Worm (Caenorhabditis elegans): Measurements from ENCODE around the gene mlt-11.

The mlt-11 gene

DNA sequence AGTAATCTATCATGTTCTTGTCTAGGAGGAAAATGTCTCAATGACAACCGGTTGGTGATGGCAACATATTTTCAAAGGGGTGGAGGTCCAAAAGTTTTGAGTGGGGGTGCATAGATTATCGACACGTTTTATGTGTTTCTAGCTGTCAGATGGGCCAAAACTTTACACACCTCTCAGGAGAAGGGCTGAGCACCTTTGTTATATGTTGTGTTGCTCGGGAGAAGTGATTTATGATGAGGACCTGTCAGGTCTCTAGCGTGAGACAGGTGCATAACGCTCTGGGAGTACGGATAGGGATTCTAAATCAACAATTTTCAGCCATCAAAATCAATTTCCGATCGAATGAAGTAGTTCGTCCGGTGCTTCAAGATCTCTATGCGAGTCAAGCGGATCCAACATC, 10.4 kb upstream of the mlt-11 start:
- no peak for TF ChIP-seq skn-1 (tag; optimal IDR thresholded peaks at IDR 0.05)

DNA sequence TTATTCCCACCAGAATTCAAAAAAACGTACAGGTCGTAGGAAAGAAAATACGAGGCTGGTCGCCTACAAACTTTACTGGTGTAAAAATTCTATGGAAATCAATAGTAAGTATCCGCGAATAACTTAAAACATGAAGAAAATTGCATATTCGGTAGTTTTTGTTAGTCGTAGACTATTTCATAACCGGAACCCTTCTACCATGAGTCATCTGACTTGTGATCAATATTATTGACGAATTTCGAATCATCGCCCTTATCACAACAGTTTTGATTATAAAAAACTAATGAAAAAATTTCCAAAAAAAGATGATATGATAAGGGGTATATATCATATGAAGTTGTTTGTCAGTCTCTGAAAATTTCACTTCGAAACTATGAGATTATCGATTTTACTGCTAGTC, 7.0 kb upstream of the mlt-11 start, which contains the start of gene W01F3.2:
Gene W01F3.2, plus strand, starts transcription at position 301 of the 400 bp plus-strand sequence.
- TF ChIP-seq alr-1 (tag; optimal IDR thresholded peaks at IDR 0.05) (no peak), crh-2 (tag; optimal IDR thresholded peaks at IDR 0.05) (peak; percentile 12), fos-1 (tag; optimal IDR thresholded peaks at IDR 0.05) (peak; percentile 17)

DNA sequence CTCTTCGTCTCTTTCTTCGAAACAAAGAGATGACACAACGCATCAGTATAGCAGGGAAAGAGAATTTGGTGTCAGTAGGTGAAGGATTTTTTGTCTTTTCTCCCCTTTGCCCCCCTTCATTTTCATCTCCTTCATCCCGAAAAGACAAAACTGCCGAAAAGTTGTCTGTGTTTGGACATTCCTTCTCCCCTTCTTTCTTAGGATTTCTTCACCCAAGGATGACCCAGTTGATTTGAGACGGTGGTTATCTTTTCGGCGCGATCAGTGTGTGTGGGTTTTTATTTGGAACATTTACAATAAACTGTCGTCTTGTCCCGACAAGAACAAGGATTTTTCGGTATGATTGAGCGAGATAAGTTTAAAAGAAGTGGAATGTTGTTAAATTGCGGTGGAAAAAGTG, 4.5 kb upstream of the mlt-11 start:
- TF ChIP-seq lin-13 (GFP tag; optimal IDR thresholded peaks at IDR 0.05) (no peak), elt-1 (tag; optimal IDR thresholded peaks at IDR 0.05) (peak; percentile 32), F13H6.1 (tag; optimal IDR thresholded peaks at IDR 0.05) (no peak), R02D3.7 (tag; optimal IDR thresholded peaks at IDR 0.05) (no peak), nhr-21 (tag; optimal IDR thresholded peaks at IDR 0.05) (peak; percentile 12)

DNA sequence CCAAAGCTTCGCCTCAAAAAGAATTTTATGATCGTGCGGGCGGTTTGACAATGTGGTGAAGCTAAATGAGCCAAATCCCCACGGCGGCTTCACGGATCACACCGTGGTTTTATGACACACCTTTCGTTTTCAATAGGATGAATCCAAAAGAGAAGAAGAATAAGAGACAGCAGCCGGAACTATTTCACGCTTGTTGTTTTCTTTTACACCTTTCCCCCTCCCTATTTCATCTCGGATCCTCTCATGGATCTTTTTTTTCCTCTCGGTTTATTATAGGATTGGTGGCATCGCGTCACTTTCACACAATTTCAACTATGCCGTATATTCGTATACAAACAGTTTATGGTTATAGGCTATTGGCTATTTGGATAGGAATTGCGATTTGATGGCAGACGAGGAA, 3.3 kb upstream of the mlt-11 start:
- TF ChIP-seq ztf-1 (GFP tag; conservative IDR thresholded peaks at IDR 0.05) (no peak), peb-1 (tag; optimal IDR thresholded peaks at IDR 0.05) (no peak), mdl-1 (tag; optimal IDR thresholded peaks at IDR 0.05) (no peak), unc-39 (tag; optimal IDR thresholded peaks at IDR 0.05) (no peak), fos-1 (tag; optimal IDR thresholded peaks at IDR 0.05) (no peak), lsy-2 (tag; optimal IDR thresholded peaks at IDR 0.05) (no peak)

DNA sequence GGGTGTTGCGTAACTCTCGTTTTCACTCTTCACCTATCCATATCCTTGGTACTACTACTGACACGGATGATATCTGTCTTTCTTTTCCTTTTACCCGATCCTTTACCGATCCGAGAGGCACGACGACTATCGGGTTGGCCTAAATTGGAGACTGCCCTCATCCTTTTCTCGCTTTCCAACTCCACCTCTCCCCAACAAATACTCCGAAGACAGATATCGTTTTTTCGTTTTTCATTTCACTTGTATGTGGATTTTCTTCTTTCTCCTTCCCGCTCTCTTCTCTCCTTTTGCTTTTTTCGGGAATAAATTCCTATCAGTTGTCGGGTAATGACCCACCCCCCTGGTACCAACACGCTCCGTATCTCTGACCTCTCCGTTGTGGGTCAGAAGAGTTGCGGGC, 2.1 kb upstream of the mlt-11 start:
- no peak for TF ChIP-seq lin-39 (tag; optimal IDR thresholded peaks at IDR 0.05)
- TF ChIP-seq unc-39 (tag; optimal IDR thresholded peaks at IDR 0.05): no peak
- no peak for TF ChIP-seq skn-1 (tag; optimal IDR thresholded peaks at IDR 0.05)
- no peak for TF ChIP-seq lin-11 (tag; optimal IDR thresholded peaks at IDR 0.05)
- TF ChIP-seq ama-1 (optimal IDR thresholded peaks at IDR 0.05): no peak
- TF ChIP-seq egl-27 (tag; optimal IDR thresholded peaks at IDR 0.05): no peak
- TF ChIP-seq nhr-6 (tag; optimal IDR thresholded peaks at IDR 0.05): no peak
- peak; percentile 31 for TF ChIP-seq nhr-21 (tag; optimal IDR thresholded peaks at IDR 0.05)
- peak; percentile 11 for TF ChIP-seq blmp-1 (tag; optimal IDR thresholded peaks at IDR 0.05; ENCODE audit: insufficient read depth)

DNA sequence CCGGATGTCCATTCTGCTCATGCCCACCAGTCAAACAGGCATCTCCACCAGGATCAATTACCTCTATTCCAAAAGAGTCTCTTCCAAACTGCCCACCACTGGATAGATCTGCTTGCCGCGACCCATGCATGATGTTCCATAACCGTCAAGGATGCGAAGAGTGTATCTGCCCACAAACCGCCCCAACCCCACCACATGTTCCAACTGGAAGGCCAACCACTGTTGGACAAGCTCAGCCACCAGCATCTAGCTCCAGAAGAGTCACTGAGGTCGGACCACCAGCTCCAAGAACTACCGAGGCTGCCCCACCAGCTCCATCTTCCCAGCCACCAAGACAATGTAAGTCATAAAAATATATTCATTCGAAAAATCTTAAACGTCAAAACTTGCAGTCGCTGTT, 3.6 kb downstream of the mlt-11 start:
- no peak for TF ChIP-seq unc-62 (GFP tag; optimal IDR thresholded peaks at IDR 0.05)
- no peak for TF ChIP-seq sma-3 (GFP tag; optimal IDR thresholded peaks at IDR 0.05)
- no peak for TF ChIP-seq elt-3 (tag; optimal IDR thresholded peaks at IDR 0.05)
- TF ChIP-seq mdl-1 (tag; optimal IDR thresholded peaks at IDR 0.05): no peak
- TF ChIP-seq snpc-4 (tag; optimal IDR thresholded peaks at IDR 0.05): no peak
- TF ChIP-seq dmd-4 (tag; optimal IDR thresholded peaks at IDR 0.05): no peak

DNA sequence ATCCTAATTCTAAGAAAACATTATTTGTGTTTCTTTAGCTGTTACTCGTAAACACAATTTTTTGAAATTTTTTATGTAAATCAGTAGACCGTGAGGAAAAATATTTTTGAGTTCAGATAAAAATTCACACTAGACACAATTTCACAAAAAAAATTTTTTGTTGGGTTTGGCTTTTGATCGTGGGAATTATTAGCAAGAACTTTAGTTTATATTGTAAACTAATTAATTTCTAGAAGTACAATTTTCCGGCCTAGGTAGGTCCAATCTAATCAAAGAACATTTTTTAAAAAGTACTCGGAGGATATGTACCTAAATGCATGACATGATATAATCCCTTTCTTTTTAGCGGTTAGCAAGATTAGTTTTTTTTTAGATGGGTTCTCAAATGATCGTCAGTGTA, 13.2 kb downstream of the mlt-11 start:
- TF ChIP-seq lin-13 (GFP tag; optimal IDR thresholded peaks at IDR 0.05) (no peak), alr-1 (tag; optimal IDR thresholded peaks at IDR 0.05) (no peak), lsy-2 (tag; optimal IDR thresholded peaks at IDR 0.05) (no peak), unc-55 (GFP tag; optimal IDR thresholded peaks at IDR 0.05) (no peak), egl-27 (tag; optimal IDR thresholded peaks at IDR 0.05) (no peak), sma-9 (GFP tag; optimal IDR thresholded peaks at IDR 0.05) (no peak), sma-9 (tag; optimal IDR thresholded peaks at IDR 0.05) (no peak), lin-11 (tag; optimal IDR thresholded peaks at IDR 0.05) (no peak), zag-1 (tag; optimal IDR thresholded peaks at IDR 0.05) (no peak), crh-2 (tag; optimal IDR thresholded peaks at IDR 0.05) (no peak), blmp-1 (tag; optimal IDR thresholded peaks at IDR 0.05; ENCODE audit: insufficient read depth) (no peak), nhr-77 (tag; optimal IDR thresholded peaks at IDR 0.05) (no peak), fos-1 (tag; optimal IDR thresholded peaks at IDR 0.05) (no peak), sma-3 (GFP tag; optimal IDR thresholded peaks at IDR 0.05) (no peak), skn-1 (tag; optimal IDR thresholded peaks at IDR 0.05) (no peak), ztf-1 (GFP tag; conservative IDR thresholded peaks at IDR 0.05) (no peak), nhr-6 (tag; optimal IDR thresholded peaks at IDR 0.05) (no peak), ztf-11 (tag; optimal IDR thresholded peaks at IDR 0.05) (no peak), nhr-12 (tag; optimal IDR thresholded peaks at IDR 0.05) (no peak)

Data from whole organism, L2 larva.